Worm (Caenorhabditis elegans) whole organism, early embryonic: ENCODE measurements around the gene tbc-8.

Source experiments
- ama-1 ChIP-seq: fragments of 150-350 bp; optimal IDR thresholded peaks from 2 replicates; lab custom pipeline; 2014
- ceh-13 ChIP-seq: fragments of 200-800 bp; sonication (Bioruptor generic); optimal IDR thresholded peaks from 2 replicates; lab custom pipeline; 2018; ENCODE audit warnings: mild to moderate bottlenecking, missing genetic modification characterization, missing compliant biosample characterization

ce11 chrIII:10381473-10381872 is 16.7 kb downstream of the tbc-8 start, which contains the start of gene C38H2.2:
- TF ChIP-seq ceh-13 (GFP tag; lab: Kevin White, UChicago) (no peak), ama-1 (lab: Kevin White, UChicago) (no peak)
